Worm (Caenorhabditis elegans) whole organism, mixed stage, embryonic: ENCODE measurements around the gene D2024.4.

Experiments used
- blmp-1 ChIP-seq: fragments of 150-350 bp; optimal IDR thresholded peaks from 2 replicates; lab custom pipeline; 2014; ENCODE audit warnings: missing biosample characterization, missing genetic modification characterization
- elt-3 ChIP-seq: fragments of 150-350 bp; optimal IDR thresholded peaks from 2 replicates; lab custom pipeline; 2014; ENCODE audit warnings: missing biosample characterization, missing genetic modification characterization
- ztf-11 ChIP-seq: fragments of 150-350 bp; optimal IDR thresholded peaks from 2 replicates; lab custom pipeline; 2014; ENCODE audit warnings: missing biosample characterization, missing genetic modification characterization

ce11 chrIV:7230935-7231334 lies at the start of gene D2024.4:
- no peak for TF ChIP-seq blmp-1 (tag; lab: Kevin White, UChicago)
- TF ChIP-seq ztf-11: no peak
- no peak for TF ChIP-seq elt-3 (tag; lab: Kevin White, UChicago)
